Worm (Caenorhabditis elegans) whole organism, midembryonic: Measurements from ENCODE around the gene uncp-18.

ENCODE experiments used
- T22C8.4 ChIP-seq: fragments of 200-800 bp; sonication (Bioruptor generic); IDR thresholded peaks from 2 replicates; pipeline ENCODE4 v1.3.6; 2022; ENCODE audit warnings: missing genetic modification characterization, missing compliant biosample characterization
- cog-1 ChIP-seq: sonication (generic microtip); optimal IDR thresholded peaks from 2 replicates; lab custom pipeline; 2016; ENCODE audit warnings: missing genetic modification characterization, missing compliant biosample characterization
- flt-1 ChIP-seq: fragments of 200-800 bp; sonication (Bioruptor generic); IDR thresholded peaks from 2 replicates; pipeline ENCODE4 v1.3.6; 2022; ENCODE audit warnings: missing genetic modification characterization, missing compliant biosample characterization
- klf-2 ChIP-seq: fragments of 200-800 bp; sonication (Bioruptor generic); conservative IDR thresholded peaks from 2 replicates; pipeline ENCODE4 v1.3.6; 2022; ENCODE audit warnings: missing genetic modification reagents, missing genetic modification characterization, missing compliant biosample characterization
- med-1 ChIP-seq: sonication (generic microtip); optimal IDR thresholded peaks from 2 replicates; lab custom pipeline; 2017; ENCODE audit warnings: missing genetic modification characterization, mild to moderate bottlenecking, missing compliant biosample characterization, antibody characterized with exemption, missing genetic modification reagents; ENCODE audit not compliant: insufficient read depth
- ref-1 ChIP-seq: fragments of 200-800 bp; sonication (Bioruptor generic); conservative IDR thresholded peaks from 2 replicates; pipeline ENCODE4 v1.3.6; 2022; ENCODE audit warnings: missing genetic modification reagents, missing genetic modification characterization, missing compliant biosample characterization
- tab-1 ChIP-seq: fragments of 200-800 bp; sonication (Bioruptor generic); IDR thresholded peaks from 2 replicates; pipeline ENCODE4 v1.3.6; 2022; ENCODE audit warnings: missing genetic modification characterization, missing compliant biosample characterization
- ztf-23 ChIP-seq: fragments of 200-800 bp; sonication (Bioruptor generic); IDR thresholded peaks from 2 replicates; pipeline ENCODE4 v1.3.6; 2022; ENCODE audit warnings: missing genetic modification reagents, missing genetic modification characterization, missing compliant biosample characterization
- ztf-29 ChIP-seq: fragments of 200-800 bp; sonication (Bioruptor generic); IDR thresholded peaks from 2 replicates; pipeline ENCODE4 v1.3.6; 2022; ENCODE audit warnings: missing genetic modification reagents, missing genetic modification characterization, missing compliant biosample characterization

The uncp-18 gene

ce11 chrIV:383135-383731 is 7.1 kb upstream of the uncp-18 start, which contains the start of gene spl-1:
TSS of gene spl-1 (minus strand) at chrIV:383185.
- TF ChIP-seq T22C8.4 (GFP tag; lab: Robert Waterston, UW) (no peak), tab-1 (no peak), ztf-29 (GFP tag; lab: Robert Waterston, UW) (no peak), ref-1 (GFP tag; lab: Robert Waterston, UW) (no peak), ztf-23 (no peak), cog-1 (no peak), med-1 (GFP tag; lab: Kevin White, UChicago) (no peak), flt-1 (no peak), klf-2 (GFP tag; lab: Robert Waterston, UW) (no peak)

DNA sequence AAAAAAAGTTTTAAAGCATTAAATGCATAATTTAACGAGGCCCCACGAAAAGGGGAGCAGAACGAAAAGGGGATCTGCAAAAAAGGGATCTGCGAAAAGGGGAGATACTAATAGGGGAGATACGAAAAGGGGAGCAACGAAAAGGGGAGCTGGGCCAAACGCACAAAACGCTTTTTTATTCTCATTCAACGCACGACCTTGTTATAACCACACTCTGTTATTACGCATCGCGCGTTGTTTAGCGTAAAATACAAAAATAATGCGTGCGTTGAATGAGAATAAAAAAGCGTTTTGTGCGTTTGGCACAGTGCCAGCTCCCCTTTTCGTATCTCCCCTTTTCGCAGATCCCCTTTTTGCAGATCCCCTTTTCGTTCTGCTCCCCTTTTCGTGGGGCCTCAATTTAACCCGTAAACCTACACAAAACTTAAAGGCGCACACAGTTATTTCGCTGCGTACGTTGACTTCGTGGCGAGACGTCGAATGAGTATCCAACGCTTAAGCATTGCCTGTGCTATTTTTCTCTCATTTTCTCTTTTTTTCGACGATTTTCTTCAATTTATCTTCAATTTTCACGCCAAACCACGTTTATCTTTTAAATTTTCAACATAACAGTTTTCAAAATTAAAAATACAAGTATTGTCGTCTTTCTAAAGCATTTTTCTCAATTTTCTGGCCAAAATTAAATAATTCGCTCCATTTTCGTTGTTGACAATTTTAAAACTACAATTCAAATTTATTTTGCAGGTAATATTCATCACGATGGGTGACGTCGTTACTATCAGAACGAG is 5.0 kb upstream of the uncp-18 start, which contains the start of gene rps-24:
Gene rps-24 (plus strand): TSS at position 738 of the 788 bp plus-strand sequence.
- peak; percentile 85 for TF ChIP-seq ztf-29 (GFP tag; lab: Robert Waterston, UW)
- TF ChIP-seq cog-1: peak; percentile 84
- peak; percentile 72 for TF ChIP-seq T22C8.4 (GFP tag; lab: Robert Waterston, UW)
- TF ChIP-seq ref-1 (GFP tag; lab: Robert Waterston, UW): 0 out of 2 replicates have a peak, but pooled peaks have one; percentile 39
- TF ChIP-seq flt-1: peak; percentile 86
- peak; percentile 87 for TF ChIP-seq klf-2 (GFP tag; lab: Robert Waterston, UW)
- peak; percentile 93 for TF ChIP-seq ztf-23
- TF ChIP-seq tab-1: peak; percentile 78; the same call in 1 of the 2 replicates

DNA sequence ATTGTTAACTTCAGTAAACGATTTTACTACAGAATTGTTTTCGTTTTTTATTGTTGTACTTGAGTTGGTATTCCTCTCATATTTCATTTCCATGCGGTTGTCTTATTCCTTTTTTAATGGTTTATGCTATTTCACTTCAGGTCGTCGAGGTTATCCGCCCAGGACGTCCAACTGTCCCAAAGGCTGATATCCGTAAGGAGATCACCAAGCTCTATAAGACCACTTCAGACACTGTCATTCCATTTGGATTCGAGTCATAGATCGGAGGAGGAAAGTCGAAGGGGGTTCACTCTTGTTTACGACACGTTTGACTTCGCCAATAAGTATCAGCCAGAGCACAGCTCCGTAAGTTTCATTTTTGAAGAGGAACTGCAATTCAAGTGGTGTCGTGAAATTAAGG is 3.8 kb upstream of the uncp-18 start, which contains the start of gene T07A9.14:
Gene T07A9.14 (plus strand): TSS at position 124 of the 400 bp plus-strand sequence.
- TF ChIP-seq ztf-23: no peak
- no peak for TF ChIP-seq ref-1 (GFP tag; lab: Robert Waterston, UW)
- TF ChIP-seq T22C8.4 (GFP tag; lab: Robert Waterston, UW): no peak
- TF ChIP-seq klf-2 (GFP tag; lab: Robert Waterston, UW): no peak
- TF ChIP-seq flt-1: no peak
- no peak for TF ChIP-seq ztf-29 (GFP tag; lab: Robert Waterston, UW)
- TF ChIP-seq tab-1: no peak
- TF ChIP-seq cog-1: no peak
- no peak for TF ChIP-seq med-1 (GFP tag; lab: Kevin White, UChicago)

DNA sequence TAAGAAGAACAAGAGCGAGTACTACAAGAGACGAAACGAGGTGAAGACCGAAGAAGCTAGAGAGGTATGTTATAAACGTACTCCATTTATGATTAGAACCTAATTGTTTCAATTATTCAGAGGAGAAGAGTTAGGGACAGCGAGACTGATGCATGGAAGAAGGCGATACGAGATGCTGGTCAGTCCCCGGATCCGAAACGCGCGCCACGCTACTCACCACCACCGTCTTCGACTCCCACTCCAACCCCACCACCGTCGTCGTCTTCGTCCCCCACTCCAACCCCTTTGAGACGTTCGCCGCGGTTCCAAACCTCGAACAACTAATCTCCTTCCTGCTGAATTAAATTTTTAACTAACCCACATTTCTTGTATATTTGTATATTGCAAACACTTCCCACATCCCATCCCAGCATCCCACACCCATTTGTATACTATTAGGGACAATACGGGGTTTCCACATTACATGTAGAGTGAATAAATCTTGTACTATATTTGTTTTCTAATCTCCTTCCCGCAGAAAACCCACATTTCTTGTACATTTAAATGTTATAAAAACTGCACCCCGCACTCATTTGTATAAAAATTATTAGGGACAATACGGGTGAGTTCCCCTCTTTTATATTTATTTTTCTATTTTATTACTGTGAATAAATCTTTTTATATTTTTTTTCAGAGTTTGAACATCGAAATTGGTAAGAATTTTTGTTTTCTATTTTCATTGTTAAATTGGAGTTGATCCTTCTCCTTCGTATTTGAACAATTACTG is 2.9 kb upstream of the uncp-18 start:
- TF ChIP-seq T22C8.4 (GFP tag; lab: Robert Waterston, UW): no peak
- TF ChIP-seq ztf-29 (GFP tag; lab: Robert Waterston, UW): no peak
- TF ChIP-seq ref-1 (GFP tag; lab: Robert Waterston, UW): no peak
- TF ChIP-seq flt-1: no peak
- TF ChIP-seq klf-2 (GFP tag; lab: Robert Waterston, UW): no peak
- no peak for TF ChIP-seq ztf-23
- no peak for TF ChIP-seq cog-1
- TF ChIP-seq med-1 (GFP tag; lab: Kevin White, UChicago): no peak
- no peak for TF ChIP-seq tab-1

- TF ChIP-seq flt-1: 0 out of 2 replicates have a peak, but pooled peaks have one; percentile 38
- TF ChIP-seq med-1 (GFP tag; lab: Kevin White, UChicago): no peak
Measured at ce11 chrIV:388073-388472, 2.3 kb upstream of the uncp-18 start, which contains the start of gene ssna-1. TSS of gene ssna-1 (plus strand) at chrIV:388084.

ce11 chrIV:393409-393930 is 3.1 kb downstream of the uncp-18 start, which contains the start of the genes T07A9.15 and nog-1:
TSS of gene T07A9.15 (minus strand) at chrIV:393546.
TSS of gene nog-1 (plus strand) at chrIV:393880.
- TF ChIP-seq tab-1 (no peak), ztf-23 (peak; percentile 27; the same call in 1 of the 2 replicates), flt-1 (0 out of 2 replicates have a peak, but pooled peaks have one; percentile 57)

ce11 chrIV:396373-396772 is 6.0 kb downstream of the uncp-18 start, which contains the start of gene rrp-8:
TSS of gene rrp-8 (plus strand) at chrIV:396545.
- TF ChIP-seq cog-1 (no peak), tab-1 (no peak), ref-1 (GFP tag; lab: Robert Waterston, UW) (no peak), flt-1 (no peak), med-1 (GFP tag; lab: Kevin White, UChicago) (no peak), T22C8.4 (GFP tag; lab: Robert Waterston, UW) (no peak), klf-2 (GFP tag; lab: Robert Waterston, UW) (no peak), ztf-29 (GFP tag; lab: Robert Waterston, UW) (no peak), ztf-23 (no peak)

DNA sequence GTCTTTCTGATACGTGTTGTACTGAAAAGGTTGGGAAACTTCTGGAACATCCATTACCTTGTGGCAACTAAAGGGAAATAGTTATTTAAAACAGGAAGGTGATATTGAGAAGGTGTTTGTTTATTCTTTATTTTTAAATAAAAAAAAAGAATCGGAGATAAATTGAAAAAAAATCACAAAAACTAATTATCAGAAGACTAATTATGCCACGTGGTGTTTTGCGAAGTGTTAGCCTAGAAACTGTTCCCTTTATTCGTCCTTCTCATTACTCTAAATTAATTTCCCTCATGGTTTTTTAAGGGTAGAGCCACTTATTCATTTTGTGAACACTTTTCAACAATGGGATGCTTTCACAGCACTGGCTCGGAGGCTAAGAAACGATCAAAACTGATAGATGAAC is 11.0 kb downstream of the uncp-18 start, which contains the start of gene gpa-4:
Gene gpa-4 (plus strand): TSS at position 301 of the 400 bp plus-strand sequence.
- no peak for TF ChIP-seq flt-1
- TF ChIP-seq klf-2 (GFP tag; lab: Robert Waterston, UW): no peak
- no peak for TF ChIP-seq cog-1
- no peak for TF ChIP-seq tab-1
- TF ChIP-seq ztf-23: no peak
- no peak for TF ChIP-seq med-1 (GFP tag; lab: Kevin White, UChicago)
- TF ChIP-seq T22C8.4 (GFP tag; lab: Robert Waterston, UW): no peak
- no peak for TF ChIP-seq ztf-29 (GFP tag; lab: Robert Waterston, UW)
- TF ChIP-seq ref-1 (GFP tag; lab: Robert Waterston, UW): no peak

ce11 chrIV:408892-409291 is 18.5 kb downstream of the uncp-18 start:
- TF ChIP-seq T22C8.4 (GFP tag; lab: Robert Waterston, UW): no peak
- no peak for TF ChIP-seq ref-1 (GFP tag; lab: Robert Waterston, UW)
- no peak for TF ChIP-seq ztf-29 (GFP tag; lab: Robert Waterston, UW)
- no peak for TF ChIP-seq cog-1
- no peak for TF ChIP-seq tab-1
- no peak for TF ChIP-seq klf-2 (GFP tag; lab: Robert Waterston, UW)
- TF ChIP-seq flt-1: no peak
- TF ChIP-seq med-1 (GFP tag; lab: Kevin White, UChicago): no peak
- no peak for TF ChIP-seq ztf-23
